Worm (Caenorhabditis elegans): ENCODE results near the gene C14C11.1.

- no peak for TF ChIP-seq fos-1 (tag; optimal IDR thresholded peaks at IDR 0.05)
- TF ChIP-seq ztf-11 (tag; optimal IDR thresholded peaks at IDR 0.05): no peak
- TF ChIP-seq unc-62 (GFP tag; optimal IDR thresholded peaks at IDR 0.05): no peak
- TF ChIP-seq nhr-25 (tag; optimal IDR thresholded peaks at IDR 0.05): no peak
- no peak for TF ChIP-seq dmd-4 (tag; optimal IDR thresholded peaks at IDR 0.05)
- no peak for TF ChIP-seq ceh-16 (tag; optimal IDR thresholded peaks at IDR 0.05)
These were observed 48.8 kb downstream of the C14C11.1 start for ce11 chrV:5712189-5712588.
